Fruit fly (Drosophila melanogaster) whole organism, wandering third instar larva: Measurements from ENCODE around the gene CG11977.

Source experiments
- CrebA ChIP-seq: fragments of 200-800 bp; sonication (Bioruptor generic); optimal IDR thresholded peaks from 2 replicates; lab custom pipeline; 2016; ENCODE audit warnings: missing biosample characterization, mild to moderate bottlenecking, missing genetic modification characterization, borderline replicate concordance
- GATAd ChIP-seq: sonication (Bioruptor generic); optimal IDR thresholded peaks from 2 replicates; lab custom pipeline; 2016; ENCODE audit warnings: missing biosample characterization, missing genetic modification characterization
- HLH106 ChIP-seq: fragments of 200-800 bp; optimal IDR thresholded peaks from 3 replicates; lab custom pipeline; 2019; ENCODE audit warnings: missing biosample characterization, mild to moderate bottlenecking, missing genetic modification characterization, moderate library complexity
- Hr78 ChIP-seq: fragments of >200 bp; optimal IDR thresholded peaks from 2 replicates; lab custom pipeline; 2017; ENCODE audit warnings: missing biosample characterization, missing genetic modification characterization
- Mio ChIP-seq: sonication (Bioruptor generic); optimal IDR thresholded peaks from 2 replicates; lab custom pipeline; 2016; ENCODE audit warnings: missing biosample characterization, missing genetic modification characterization
- OdsH ChIP-seq: fragments of 200-800 bp; sonication (Bioruptor generic); optimal IDR thresholded peaks from 2 replicates; lab custom pipeline; 2016; ENCODE audit warnings: missing biosample characterization, mild to moderate bottlenecking, missing genetic modification characterization
- Sp1 ChIP-seq: fragments of 200-800 bp; sonication (Bioruptor generic); optimal IDR thresholded peaks from 3 replicates; lab custom pipeline; 2019; ENCODE audit warnings: missing biosample characterization, mild to moderate bottlenecking, missing genetic modification characterization, moderate library complexity
- foxo ChIP-seq, 2 experiments: fragments of 200-800 bp; sonication (Bioruptor generic); optimal IDR thresholded peaks; 2 replicates in 1 of 2; 3 replicates in 1 of 2; lab custom pipeline; 2016 to 2017; ENCODE audit warnings: missing biosample characterization in 2 of 2, missing genetic modification characterization in 2 of 2
- lola ChIP-seq: fragments of >200 bp; optimal IDR thresholded peaks from 2 replicates; lab custom pipeline; 2017; ENCODE audit warnings: missing biosample characterization, missing genetic modification characterization
- sage ChIP-seq: fragments of 200-800 bp; sonication (Bioruptor generic); optimal IDR thresholded peaks from 2 replicates; lab custom pipeline; 2016; ENCODE audit warnings: missing biosample characterization, mild to moderate bottlenecking, missing genetic modification characterization
- usp ChIP-seq: fragments of >200 bp; optimal IDR thresholded peaks from 2 replicates; lab custom pipeline; 2017; ENCODE audit warnings: missing biosample characterization, missing genetic modification characterization

DNA sequence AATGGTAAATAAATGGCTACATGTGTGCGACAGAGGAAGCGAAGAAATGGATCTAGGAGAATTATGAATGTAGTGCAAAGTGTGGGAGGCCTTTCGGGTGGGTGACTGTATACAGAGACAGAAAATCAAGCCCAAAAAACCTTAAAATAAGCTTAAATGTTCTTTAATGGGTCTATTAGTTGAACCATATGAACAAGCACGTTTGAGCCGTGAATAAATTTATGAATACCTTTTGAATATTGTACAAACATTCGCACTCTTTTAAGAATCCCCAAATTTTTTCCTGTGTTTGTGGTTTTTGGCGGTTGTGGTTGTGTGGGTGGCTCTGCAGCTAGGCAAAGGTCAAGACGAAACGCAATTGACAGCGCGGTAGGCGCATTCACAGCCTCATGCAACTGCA lies 30.9 kb upstream of the CG11977 start:
- TF ChIP-seq Hr78 (GFP tag; lab: Kevin White, UChicago) (no peak), OdsH (no peak), CrebA (no peak), GATAd (GFP tag; lab: Kevin White, UChicago) (no peak), usp (GFP tag; lab: Kevin White, UChicago) (no peak), foxo (GFP tag; optimal IDR thresholded peaks at IDR 0.05; lab: Kevin White, UChicago) (no peak), Sp1 (GFP tag; lab: Kevin White, UChicago) (no peak), lola (GFP tag; lab: Kevin White, UChicago) (no peak), HLH106 (tag; lab: Kevin White, UChicago) (no peak), sage (GFP tag; lab: Kevin White, UChicago) (no peak), Mio (no peak)
